Worm (Caenorhabditis elegans) whole organism, young adult: ENCODE data around the gene mlc-1.

ENCODE experiments used
- C06A6.2 ChIP-seq: fragments of 200-800 bp; sonication (Bioruptor generic); conservative IDR thresholded peaks from 2 replicates; pipeline ENCODE4 v1.3.6; 2022; ENCODE audit warnings: missing genetic modification characterization, missing compliant biosample characterization
- C17E4.6 ChIP-seq: fragments of 200-800 bp; sonication (Bioruptor generic); IDR thresholded peaks from 2 replicates; pipeline ENCODE4 v1.3.6; 2022; ENCODE audit warnings: missing genetic modification reagents, missing genetic modification characterization, missing compliant biosample characterization
- F37B4.10 ChIP-seq: fragments of 200-800 bp; sonication (Bioruptor generic); IDR thresholded peaks from 2 replicates; pipeline ENCODE4 v1.3.6; 2022; ENCODE audit warnings: missing genetic modification characterization, missing compliant biosample characterization
- F49E8.2 ChIP-seq: sonication (generic microtip); optimal IDR thresholded peaks from 3 replicates; lab custom pipeline; 2017; ENCODE audit warnings: missing genetic modification characterization, mild to moderate bottlenecking, missing compliant biosample characterization, antibody characterized with exemption, moderate library complexity; ENCODE audit not compliant: insufficient read depth
- K12H6.12 ChIP-seq: fragments of 200-800 bp; sonication (Bioruptor generic); optimal IDR thresholded peaks from 2 replicates; lab custom pipeline; 2018; ENCODE audit warnings: mild to moderate bottlenecking, missing genetic modification characterization, missing compliant biosample characterization
- T07F8.4 ChIP-seq: sonication (generic microtip); optimal IDR thresholded peaks from 2 replicates; lab custom pipeline; 2016; ENCODE audit warnings: mild to moderate bottlenecking, missing genetic modification characterization, moderate library complexity, missing compliant biosample characterization
- Y53F4B.3 ChIP-seq: fragments of 200-800 bp; sonication (Bioruptor generic); IDR thresholded peaks from 2 replicates; pipeline ENCODE4 v1.3.6; 2022; ENCODE audit warnings: missing genetic modification reagents, missing genetic modification characterization, missing compliant biosample characterization
- ZK185.1 ChIP-seq: sonication (generic microtip); optimal IDR thresholded peaks from 2 replicates; lab custom pipeline; 2016; ENCODE audit warnings: mild to moderate bottlenecking, missing genetic modification characterization, missing compliant biosample characterization; ENCODE audit not compliant: poor library complexity, severe bottlenecking
- atf-7 ChIP-seq: sonication (generic microtip); optimal IDR thresholded peaks from 2 replicates; lab custom pipeline; 2017; ENCODE audit warnings: mild to moderate bottlenecking, missing genetic modification characterization, missing compliant biosample characterization
- attf-5 ChIP-seq: fragments of 200-800 bp; sonication (Bioruptor generic); optimal IDR thresholded peaks from 2 replicates; lab custom pipeline; 2018; ENCODE audit warnings: mild to moderate bottlenecking, missing genetic modification characterization, missing compliant biosample characterization
- cebp-1 ChIP-seq, 2 experiments: fragments of 200-800 bp in 1 of 2; sonication (Bioruptor generic) in 1 of 2; sonication (generic microtip) in 1 of 2; IDR thresholded peaks in 1 of 2; optimal IDR thresholded peaks in 1 of 2; 2 replicates each; pipeline versions ENCODE4 v1.3.6 to Lab custom; 2017 to 2022; ENCODE audit warnings: missing compliant biosample characterization in 2 of 2, missing genetic modification characterization in 2 of 2, mild to moderate bottlenecking in 1 of 2, missing genetic modification reagents in 1 of 2, moderate library complexity in 1 of 2
- ceh-100 ChIP-seq: fragments of 200-800 bp; sonication (Bioruptor generic); IDR thresholded peaks from 2 replicates; pipeline ENCODE4 v1.3.6; 2022; ENCODE audit warnings: missing genetic modification reagents, missing genetic modification characterization, missing compliant biosample characterization
- ceh-58 ChIP-seq: fragments of 200-800 bp; sonication (Bioruptor generic); IDR thresholded peaks from 2 replicates; pipeline ENCODE4 v1.3.6; 2022; ENCODE audit warnings: missing genetic modification characterization, missing compliant biosample characterization
- chd-7 ChIP-seq: sonication (generic microtip); optimal IDR thresholded peaks from 2 replicates; lab custom pipeline; 2016; ENCODE audit warnings: mild to moderate bottlenecking, missing genetic modification characterization, moderate library complexity, missing compliant biosample characterization
- dox-1 ChIP-seq: fragments of 200-800 bp; sonication (Bioruptor generic); IDR thresholded peaks from 2 replicates; pipeline ENCODE4 v1.3.6; 2022; ENCODE audit warnings: missing genetic modification reagents, missing genetic modification characterization, missing compliant biosample characterization
- egl-18 ChIP-seq: fragments of 200-800 bp; sonication (Bioruptor generic); IDR thresholded peaks from 2 replicates; pipeline ENCODE4 v1.3.6; 2022; ENCODE audit warnings: missing genetic modification reagents, missing genetic modification characterization, missing compliant biosample characterization
- egl-44 ChIP-seq: fragments of 200-800 bp; sonication (Bioruptor generic); IDR thresholded peaks from 2 replicates; pipeline ENCODE4 v1.3.6; 2022; ENCODE audit warnings: missing genetic modification reagents, missing genetic modification characterization, missing compliant biosample characterization
- egrh-3 ChIP-seq: fragments of 200-800 bp; sonication (Bioruptor generic); IDR thresholded peaks from 2 replicates; pipeline ENCODE4 v1.3.6; 2022; ENCODE audit warnings: missing genetic modification reagents, missing genetic modification characterization, missing compliant biosample characterization
- ekl-4 ChIP-seq: fragments of 200-800 bp; sonication (Bioruptor generic); IDR thresholded peaks from 2 replicates; pipeline ENCODE4 v1.3.6; 2022; ENCODE audit warnings: missing genetic modification reagents, missing genetic modification characterization, missing compliant biosample characterization
- let-526 ChIP-seq: fragments of 200-800 bp; sonication (Bioruptor generic); IDR thresholded peaks from 2 replicates; pipeline ENCODE4 v1.3.6; 2022; ENCODE audit warnings: missing genetic modification reagents, missing genetic modification characterization, missing compliant biosample characterization
- lin-26 ChIP-seq: fragments of 200-800 bp; sonication (Bioruptor generic); IDR thresholded peaks from 2 replicates; pipeline ENCODE4 v1.3.6; 2022; ENCODE audit warnings: missing genetic modification reagents, missing genetic modification characterization, missing compliant biosample characterization
- lin-40 ChIP-seq: sonication (generic microtip); optimal IDR thresholded peaks from 2 replicates; lab custom pipeline; 2016; ENCODE audit warnings: missing genetic modification characterization, mild to moderate bottlenecking, missing compliant biosample characterization, missing genotype, missing genetic modification reagents
- lsy-27 ChIP-seq: sonication (generic microtip); optimal IDR thresholded peaks from 2 replicates; lab custom pipeline; 2017; ENCODE audit warnings: missing genetic modification characterization, mild to moderate bottlenecking, missing compliant biosample characterization, antibody characterized with exemption, missing genotype, borderline replicate concordance; ENCODE audit not compliant: insufficient read depth
- mcd-1 ChIP-seq: fragments of 200-800 bp; sonication (Bioruptor generic); IDR thresholded peaks from 2 replicates; pipeline ENCODE4 v1.3.6; 2022; ENCODE audit warnings: missing genetic modification reagents, missing genetic modification characterization, missing compliant biosample characterization
- mel-28 ChIP-seq: sonication (generic microtip); optimal IDR thresholded peaks from 2 replicates; lab custom pipeline; 2016; ENCODE audit warnings: borderline replicate concordance, mild to moderate bottlenecking, missing genetic modification characterization, missing compliant biosample characterization
- mxl-1 ChIP-seq: sonication (generic microtip); optimal IDR thresholded peaks from 2 replicates; lab custom pipeline; 2016; ENCODE audit warnings: missing genetic modification characterization, missing compliant biosample characterization
- nfya-2 ChIP-seq: fragments of 200-800 bp; sonication (Bioruptor generic); IDR thresholded peaks from 2 replicates; pipeline ENCODE4 v1.3.6; 2022; ENCODE audit warnings: missing genetic modification reagents, missing genetic modification characterization, missing compliant biosample characterization
- nfyb-1 ChIP-seq: fragments of 200-800 bp; sonication (Bioruptor generic); IDR thresholded peaks from 2 replicates; pipeline ENCODE4 v1.3.6; 2022; ENCODE audit warnings: missing genetic modification reagents, missing genetic modification characterization, missing compliant biosample characterization
- nhr-80 ChIP-seq: sonication (generic microtip); optimal IDR thresholded peaks from 2 replicates; lab custom pipeline; 2016; ENCODE audit warnings: missing genetic modification characterization, missing compliant biosample characterization
- nhr-90 ChIP-seq: sonication (generic microtip); optimal IDR thresholded peaks from 2 replicates; lab custom pipeline; 2016; ENCODE audit warnings: missing genotype, mild to moderate bottlenecking, missing genetic modification characterization, missing compliant biosample characterization
- rcor-1 ChIP-seq: fragments of 200-800 bp; sonication (Bioruptor generic); IDR thresholded peaks from 2 replicates; pipeline ENCODE4 v1.3.6; 2022; ENCODE audit warnings: missing genetic modification reagents, missing genetic modification characterization, missing compliant biosample characterization
- rec-8 ChIP-seq, 2 experiments: sonication (generic microtip); optimal IDR thresholded peaks; 2 replicates each; lab custom pipeline; 2016; ENCODE audit warnings: mild to moderate bottlenecking in 2 of 2, missing genetic modification characterization in 2 of 2, missing genetic modification reagents in 2 of 2, missing genotype in 2 of 2, missing biosample characterization in 1 of 2, missing compliant biosample characterization in 1 of 2, moderate library complexity in 1 of 2
- snpc-3.4 ChIP-seq: sonication (generic microtip); optimal IDR thresholded peaks from 2 replicates; lab custom pipeline; 2017; ENCODE audit warnings: missing genetic modification characterization, mild to moderate bottlenecking, missing compliant biosample characterization, antibody characterized with exemption, moderate library complexity, missing genotype, missing genetic modification reagents
- snpc-4 ChIP-seq, 5 experiments: fragments of 150-350 bp in 1 of 5; sonication (generic microtip) in 4 of 5; optimal IDR thresholded peaks; 2 replicates each; lab custom pipeline; 2014 to 2018; ENCODE audit warnings: missing genetic modification characterization in 5 of 5, missing biosample characterization in 3 of 5, antibody characterized with exemption in 2 of 5, mild to moderate bottlenecking in 2 of 5, missing compliant biosample characterization in 2 of 5, missing genotype in 2 of 5, moderate library complexity in 2 of 5, missing genetic modification reagents in 1 of 5
- xnd-1 ChIP-seq: sonication (generic microtip); optimal IDR thresholded peaks from 2 replicates; lab custom pipeline; 2016; ENCODE audit warnings: missing genotype, missing genetic modification reagents, missing genetic modification characterization, missing compliant biosample characterization
- zfh-2 ChIP-seq: fragments of 200-800 bp; sonication (Bioruptor generic); conservative IDR thresholded peaks from 2 replicates; pipeline ENCODE4 v1.3.6; 2022; ENCODE audit warnings: missing genetic modification reagents, missing genetic modification characterization, missing compliant biosample characterization
- ztf-25 ChIP-seq: fragments of 200-800 bp; sonication (Bioruptor generic); IDR thresholded peaks from 2 replicates; pipeline ENCODE4 v1.3.6; 2022; ENCODE audit warnings: missing genetic modification reagents, missing genetic modification characterization, missing compliant biosample characterization
- ztf-3 ChIP-seq: fragments of 200-800 bp; sonication (Bioruptor generic); optimal IDR thresholded peaks from 2 replicates; lab custom pipeline; 2018; ENCODE audit warnings: mild to moderate bottlenecking, missing genetic modification characterization, missing compliant biosample characterization

mlc-1 gene

DNA sequence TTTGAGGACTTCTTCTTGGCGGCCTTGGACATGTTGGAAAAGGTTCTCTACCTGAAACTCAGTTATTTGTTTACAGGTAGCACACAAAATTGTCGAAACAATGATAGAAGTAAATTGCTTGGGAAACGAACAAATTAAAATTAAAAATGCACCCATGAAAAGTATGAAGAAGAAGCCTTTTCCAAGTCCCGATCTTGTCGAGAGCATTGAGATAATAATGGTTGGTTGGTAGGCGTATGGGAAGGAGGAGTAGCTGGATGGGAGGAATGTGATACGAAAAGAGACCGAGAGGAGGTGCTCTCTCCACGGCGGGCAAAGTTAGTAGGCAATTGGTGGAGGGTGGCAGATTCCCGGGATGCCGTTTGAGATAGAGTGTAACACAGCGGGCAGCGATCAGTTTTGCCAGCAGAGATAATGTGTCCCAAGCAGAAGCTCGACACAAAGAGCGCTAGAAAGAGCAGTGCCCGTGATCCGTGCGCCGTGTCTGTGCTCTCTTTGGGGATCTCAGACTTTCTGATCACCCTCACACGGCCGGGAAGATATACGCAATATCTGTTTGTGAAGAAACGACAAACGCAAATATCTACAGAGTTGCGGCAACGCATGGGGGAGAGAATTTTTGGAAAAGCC lies 2.4 kb upstream of the mlc-1 start, which contains the start of gene mlc-2:
Gene mlc-2, minus strand, starts transcription at position 51 of the 630 bp plus-strand sequence.
- TF ChIP-seq K12H6.12 (tag; lab: Kevin White, UChicago) = peak; percentile 17
- no peak for TF ChIP-seq lin-26
- no peak for TF ChIP-seq C06A6.2
- 0 out of 2 replicates have a peak, but pooled peaks have one; percentile 29 for TF ChIP-seq nfyb-1
- TF ChIP-seq egl-44 (GFP tag; lab: Robert Waterston, UW) = no peak
- TF ChIP-seq mxl-1 = no peak
- no peak for TF ChIP-seq attf-5 (GFP tag; lab: Kevin White, UChicago)
- TF ChIP-seq ceh-58 (GFP tag; lab: Robert Waterston, UW) = no peak
- TF ChIP-seq nhr-80 = no peak
- no peak for TF ChIP-seq lsy-27 (tag; lab: Kevin White, UChicago)
- no peak for TF ChIP-seq snpc-4 (GFP tag; optimal IDR thresholded peaks at IDR 0.05; lab: Kevin White, UChicago)
- no peak for TF ChIP-seq snpc-4 (tag; optimal IDR thresholded peaks at IDR 0.05; lab: Kevin White, UChicago)
- no peak for TF ChIP-seq rec-8 (tag; optimal IDR thresholded peaks at IDR 0.05; lab: Kevin White, UChicago)
- TF ChIP-seq chd-7 (tag; lab: Kevin White, UChicago) = no peak
- 0 out of 2 replicates have a peak, but pooled peaks have one; percentile 26 for TF ChIP-seq dox-1 (GFP tag; lab: Robert Waterston, UW)
- no peak for TF ChIP-seq rcor-1
- no peak for TF ChIP-seq egl-18 (GFP tag; lab: Robert Waterston, UW)
- TF ChIP-seq ztf-3 (GFP tag; lab: Kevin White, UChicago) = no peak
- no peak for TF ChIP-seq snpc-3.4 (tag; lab: Kevin White, UChicago)
- no peak for TF ChIP-seq mel-28 (tag; lab: Kevin White, UChicago)
- TF ChIP-seq lin-40 (tag; lab: Kevin White, UChicago) = no peak
- TF ChIP-seq egrh-3 (GFP tag; lab: Robert Waterston, UW) = peak; percentile 5; the same call in 1 of the 2 replicates
- TF ChIP-seq ceh-100 (GFP tag; lab: Robert Waterston, UW) = no peak
- no peak for TF ChIP-seq Y53F4B.3 (GFP tag; lab: Robert Waterston, UW)
- 0 out of 2 replicates have a peak, but pooled peaks have one; percentile 18 for TF ChIP-seq mcd-1
- TF ChIP-seq nhr-90 = no peak
- TF ChIP-seq nfya-2 (GFP tag; lab: Robert Waterston, UW) = no peak
- TF ChIP-seq zfh-2 (GFP tag; lab: Robert Waterston, UW) = peak; percentile 83
- no peak for TF ChIP-seq F37B4.10 (GFP tag; lab: Robert Waterston, UW)
- no peak for TF ChIP-seq ztf-25

ce11 chrX:17461958-17462357 lies 2.9 kb downstream of the mlc-1 start:
- TF ChIP-seq F49E8.2 (tag; lab: Kevin White, UChicago) (no peak), nfyb-1 (no peak), atf-7 (tag; lab: Kevin White, UChicago) (no peak), xnd-1 (tag; lab: Kevin White, UChicago) (no peak), ekl-4 (GFP tag; lab: Robert Waterston, UW) (no peak), Y53F4B.3 (GFP tag; lab: Robert Waterston, UW) (no peak), C17E4.6 (GFP tag; lab: Robert Waterston, UW) (no peak), T07F8.4 (no peak), cebp-1 (GFP tag; IDR thresholded peaks at IDR 0.05; lab: Robert Waterston, UW) (no peak), cebp-1 (tag; optimal IDR thresholded peaks at IDR 0.05; lab: Kevin White, UChicago) (no peak), let-526 (GFP tag; lab: Robert Waterston, UW) (no peak), ztf-3 (GFP tag; lab: Kevin White, UChicago) (no peak), ZK185.1 (tag; lab: Kevin White, UChicago) (no peak)
